Worm (Caenorhabditis elegans) whole organism, midembryonic: ENCODE results near the gene Y97E10AR.8.

Experiments used
- T22C8.4 ChIP-seq: fragments of 200-800 bp; sonication (Bioruptor generic); IDR thresholded peaks from 2 replicates; pipeline ENCODE4 v1.3.6; 2022; ENCODE audit warnings: missing genetic modification characterization, missing compliant biosample characterization
- cog-1 ChIP-seq: sonication (generic microtip); optimal IDR thresholded peaks from 2 replicates; lab custom pipeline; 2016; ENCODE audit warnings: missing genetic modification characterization, missing compliant biosample characterization
- flt-1 ChIP-seq: fragments of 200-800 bp; sonication (Bioruptor generic); IDR thresholded peaks from 2 replicates; pipeline ENCODE4 v1.3.6; 2022; ENCODE audit warnings: missing genetic modification characterization, missing compliant biosample characterization
- klf-2 ChIP-seq: fragments of 200-800 bp; sonication (Bioruptor generic); conservative IDR thresholded peaks from 2 replicates; pipeline ENCODE4 v1.3.6; 2022; ENCODE audit warnings: missing genetic modification reagents, missing genetic modification characterization, missing compliant biosample characterization
- med-1 ChIP-seq: sonication (generic microtip); optimal IDR thresholded peaks from 2 replicates; lab custom pipeline; 2017; ENCODE audit warnings: missing genetic modification characterization, mild to moderate bottlenecking, missing compliant biosample characterization, antibody characterized with exemption, missing genetic modification reagents; ENCODE audit not compliant: insufficient read depth
- ref-1 ChIP-seq: fragments of 200-800 bp; sonication (Bioruptor generic); conservative IDR thresholded peaks from 2 replicates; pipeline ENCODE4 v1.3.6; 2022; ENCODE audit warnings: missing genetic modification reagents, missing genetic modification characterization, missing compliant biosample characterization
- tab-1 ChIP-seq: fragments of 200-800 bp; sonication (Bioruptor generic); IDR thresholded peaks from 2 replicates; pipeline ENCODE4 v1.3.6; 2022; ENCODE audit warnings: missing genetic modification characterization, missing compliant biosample characterization
- ztf-23 ChIP-seq: fragments of 200-800 bp; sonication (Bioruptor generic); IDR thresholded peaks from 2 replicates; pipeline ENCODE4 v1.3.6; 2022; ENCODE audit warnings: missing genetic modification reagents, missing genetic modification characterization, missing compliant biosample characterization
- ztf-29 ChIP-seq: fragments of 200-800 bp; sonication (Bioruptor generic); IDR thresholded peaks from 2 replicates; pipeline ENCODE4 v1.3.6; 2022; ENCODE audit warnings: missing genetic modification reagents, missing genetic modification characterization, missing compliant biosample characterization

- no peak for TF ChIP-seq klf-2 (GFP tag; lab: Robert Waterston, UW)
- TF ChIP-seq ztf-29 (GFP tag; lab: Robert Waterston, UW), result no peak
- no peak for TF ChIP-seq flt-1 (GFP tag; lab: Robert Waterston, UW)
- no peak for TF ChIP-seq med-1
- TF ChIP-seq tab-1 (GFP tag; lab: Robert Waterston, UW), result no peak
- no peak for TF ChIP-seq ref-1
- TF ChIP-seq cog-1 (tag; lab: Kevin White, UChicago), result no peak
- no peak for TF ChIP-seq T22C8.4 (GFP tag; lab: Robert Waterston, UW)
- no peak for TF ChIP-seq ztf-23 (GFP tag; lab: Robert Waterston, UW)
These were observed 20.2 kb downstream of the Y97E10AR.8 start for ce11 chrV:8025259-8025658.
